Fruit fly (Drosophila melanogaster) whole organism, larva: Measurements from ENCODE around the gene CG16798.

Experiments
- noc ChIP-seq: fragments of 200-800 bp; sonication (Bioruptor generic); optimal IDR thresholded peaks from 3 replicates; lab custom pipeline; 2019; ENCODE audit warnings: missing biosample characterization, mild to moderate bottlenecking, missing genetic modification characterization, moderate library complexity

Gene CG16798

DNA sequence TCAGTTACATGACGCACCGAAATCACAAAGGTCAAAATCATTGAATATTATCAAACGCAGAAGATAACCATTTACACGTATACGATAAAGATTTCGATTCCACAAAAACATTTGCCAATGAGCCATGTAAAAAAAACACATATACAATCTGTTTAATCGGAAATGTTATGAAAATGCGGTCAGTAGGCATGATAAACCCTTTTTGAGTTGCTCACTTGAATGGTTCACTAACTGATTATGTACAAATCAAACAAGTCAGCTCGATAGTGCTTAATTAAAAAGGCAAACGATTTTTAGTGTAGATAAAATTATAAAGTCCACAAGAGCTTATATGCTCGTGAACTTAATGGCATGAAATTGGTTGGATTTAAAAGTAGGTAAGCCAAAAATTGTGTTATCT is 14.9 kb upstream of the CG16798 start:
- TF ChIP-seq noc, result no peak

DNA sequence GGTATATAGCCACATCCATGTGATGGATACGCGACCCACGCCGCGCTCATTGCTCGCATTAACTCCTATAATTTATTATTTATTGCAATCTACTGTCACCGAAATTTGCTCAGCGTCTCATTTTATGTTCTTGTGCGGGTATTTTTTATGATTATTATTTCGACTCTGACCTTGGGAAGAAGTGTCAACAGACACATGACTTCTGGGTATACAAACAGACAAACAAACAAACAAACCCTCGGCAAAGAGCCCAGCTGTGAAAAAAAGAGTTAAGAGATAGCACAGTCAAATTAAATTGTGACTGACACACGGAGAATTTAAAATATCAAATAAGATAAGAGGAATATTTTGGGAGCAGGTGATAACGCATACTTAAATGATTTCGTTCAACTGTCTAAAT is 7.8 kb upstream of the CG16798 start:
- TF ChIP-seq noc, result peak; percentile 65

DNA sequence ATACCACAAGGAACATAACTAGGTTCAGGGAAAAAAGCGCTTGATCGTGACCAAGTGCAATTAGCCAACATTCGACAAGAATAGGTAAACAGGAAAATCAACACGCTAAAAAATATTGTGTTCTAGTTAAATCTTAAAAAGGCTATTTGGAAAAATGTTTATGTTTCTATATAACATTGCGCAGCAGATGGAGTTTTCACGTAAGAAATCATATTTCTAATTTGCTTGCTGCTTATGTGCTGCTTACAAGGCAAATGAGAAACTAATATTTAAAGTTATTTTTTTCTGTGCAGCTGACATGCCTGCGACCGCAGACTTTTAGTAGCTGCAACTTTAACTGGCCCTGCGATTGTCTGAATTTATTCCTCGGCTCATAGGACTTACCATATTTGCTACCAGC is 827 bp downstream of the CG16798 start:
- no peak for TF ChIP-seq noc

DNA sequence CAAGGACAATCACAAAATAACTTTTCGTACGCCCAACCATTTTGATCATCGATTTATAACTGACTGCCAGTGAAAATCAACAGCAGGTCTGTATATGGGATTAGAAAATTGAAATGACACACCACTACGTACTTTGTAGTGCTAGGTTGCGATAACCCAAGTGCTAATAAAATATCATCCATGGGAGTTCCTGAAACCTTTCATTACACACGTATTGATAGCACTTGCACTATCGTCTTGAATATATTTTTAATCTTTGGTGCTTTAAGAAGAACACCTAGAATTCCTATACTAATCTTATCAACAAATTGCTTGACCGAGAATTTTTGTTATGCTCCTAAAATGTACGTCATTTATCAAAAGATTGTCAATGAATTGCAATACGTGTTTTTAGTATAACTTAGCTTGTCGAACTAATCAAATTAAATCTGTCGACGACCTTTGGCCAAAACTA is 8.1 kb downstream of the CG16798 start, which contains the start of gene Ugt37A1:
Ugt37A1 (minus strand) TSS at position 51 of the 454 bp plus-strand sequence.
- no peak for TF ChIP-seq noc

DNA sequence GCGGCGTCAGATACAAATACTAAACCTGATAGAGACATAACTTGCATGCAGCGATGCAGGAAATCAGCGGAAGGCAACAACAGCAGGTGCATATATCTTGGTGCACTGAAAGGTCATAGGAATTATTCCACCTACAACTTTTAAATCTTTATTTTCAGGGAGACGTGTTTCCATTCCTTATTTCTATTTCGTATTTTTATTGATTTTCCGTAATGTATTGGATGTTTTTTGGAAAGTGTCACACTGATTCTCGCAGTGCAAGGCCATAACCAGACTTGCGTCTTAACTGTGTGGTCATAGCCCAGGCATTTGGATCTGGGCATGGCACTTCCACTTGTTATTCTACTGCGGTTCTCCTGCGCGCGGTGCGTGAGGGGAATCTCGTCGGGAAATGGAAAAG is 10.7 kb downstream of the CG16798 start:
- TF ChIP-seq noc, result no peak

DNA sequence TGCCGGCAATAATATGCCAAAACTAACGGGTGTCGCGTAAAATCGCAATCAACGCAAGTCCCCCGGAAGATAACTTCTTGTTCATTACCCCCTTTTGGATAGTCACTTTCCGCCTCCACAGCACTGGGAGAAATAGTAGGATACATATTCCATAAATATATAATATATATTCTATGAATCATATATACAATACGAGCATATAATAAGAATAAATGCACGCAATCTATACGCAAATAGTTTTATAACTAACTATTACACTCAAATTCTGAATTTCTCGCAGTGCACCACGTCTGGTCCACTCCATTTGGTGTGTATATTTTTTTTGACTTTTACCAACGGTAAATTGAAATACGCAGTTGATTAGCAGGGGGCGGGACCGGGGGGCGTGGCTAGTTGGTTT is 12.0 kb downstream of the CG16798 start:
- TF ChIP-seq noc, result no peak

DNA sequence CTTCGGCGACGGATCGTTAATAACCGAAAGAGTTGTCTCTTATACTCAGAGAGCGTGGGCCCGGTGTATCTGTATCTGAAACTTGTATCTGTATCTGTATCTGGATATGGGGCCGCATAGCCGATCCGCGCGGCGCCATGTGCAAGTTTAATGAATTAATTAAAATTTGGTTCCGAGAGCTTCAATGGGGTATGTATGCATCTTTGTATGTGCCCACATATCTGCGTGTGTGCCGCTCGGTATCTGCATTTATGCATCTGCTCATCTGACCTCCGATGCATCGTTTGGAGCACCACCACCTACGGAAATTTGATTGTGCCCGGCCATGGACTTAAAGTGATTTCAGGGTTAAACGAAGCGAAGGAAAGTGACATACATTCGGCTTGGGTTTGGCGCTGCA is 29.4 kb downstream of the CG16798 start:
- no peak for TF ChIP-seq noc

DNA sequence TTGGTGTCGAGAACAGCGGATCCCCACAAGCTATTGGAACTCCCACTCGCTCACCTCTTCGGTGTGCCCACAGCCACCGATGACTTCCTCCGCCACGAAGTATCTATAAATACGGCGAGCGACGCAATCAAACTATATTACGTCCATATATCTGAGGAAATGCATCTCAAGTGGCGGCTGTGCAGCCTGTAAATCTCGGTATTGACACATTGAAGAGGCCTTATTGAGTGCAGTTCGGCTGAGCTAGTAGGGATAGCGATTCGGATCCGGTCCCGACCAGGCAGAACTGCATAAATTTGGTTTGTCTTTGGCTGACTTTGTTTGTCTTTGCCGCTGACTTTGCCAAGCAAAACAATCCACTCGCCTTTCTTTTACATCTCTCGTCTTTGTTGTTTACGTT is 30.0 kb downstream of the CG16798 start:
- no peak for TF ChIP-seq noc

DNA sequence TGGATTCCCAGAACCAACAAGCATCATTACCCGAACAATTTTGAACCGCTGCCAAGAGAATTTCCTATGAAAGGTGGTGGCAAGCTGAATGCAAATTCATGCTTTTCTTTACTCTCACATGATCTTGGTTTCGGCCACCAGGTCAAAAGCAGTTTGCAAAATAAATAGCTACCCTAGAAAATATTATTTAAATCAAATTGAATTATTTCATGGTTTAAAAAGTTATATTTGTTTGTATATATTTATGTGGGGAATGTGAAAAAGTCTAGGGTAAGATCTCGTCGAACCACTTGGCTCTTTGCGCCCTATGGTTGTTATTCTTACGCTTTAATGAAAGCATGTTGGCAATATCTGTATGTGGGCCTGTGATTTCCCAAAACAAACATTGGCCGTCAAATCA is 30.4 kb downstream of the CG16798 start:
- TF ChIP-seq noc, result no peak

DNA sequence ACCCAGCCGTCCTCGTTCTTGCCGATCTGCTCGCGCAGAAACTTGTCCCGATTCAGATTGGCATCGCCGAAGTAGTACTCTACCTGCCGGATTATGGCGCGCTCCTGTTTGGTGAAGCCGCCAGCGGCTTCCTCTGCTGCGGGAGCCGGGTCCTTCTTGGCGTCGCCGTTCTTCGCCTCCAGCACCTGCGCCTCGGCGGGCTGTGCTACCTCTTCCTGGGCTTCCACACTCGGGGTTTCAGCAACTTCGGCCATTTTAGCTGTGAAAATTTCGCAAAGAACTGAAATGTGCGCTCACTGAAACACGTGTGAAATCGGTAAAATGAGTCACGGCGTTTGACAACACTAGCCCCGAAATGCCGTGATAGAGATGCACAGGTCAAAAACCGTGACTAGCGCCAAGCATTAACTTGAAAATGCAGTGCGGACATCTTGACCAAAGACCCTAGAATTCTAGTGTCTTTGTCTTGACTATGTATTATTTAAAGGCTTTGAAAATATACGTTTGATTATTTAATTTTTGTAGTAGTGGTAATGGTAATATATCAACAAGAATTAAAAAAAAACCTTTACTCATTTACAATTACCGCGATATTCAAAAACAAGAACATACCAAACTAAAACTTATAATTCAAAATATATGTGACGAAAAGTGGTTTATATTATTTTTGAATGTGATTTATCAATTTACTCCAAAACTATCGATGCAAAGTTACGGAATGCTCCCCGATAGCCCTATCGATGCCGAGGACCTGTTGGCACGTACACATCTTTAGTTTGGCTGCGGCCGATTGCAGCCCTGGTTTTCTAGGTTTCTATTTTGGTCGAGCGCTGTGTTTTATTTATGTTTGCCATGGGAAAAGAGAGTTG is 32.3 kb downstream of the CG16798 start, which contains the start of the genes La and RtGEF:
La (minus strand) TSS at position 342 of the 869 bp plus-strand sequence.
RtGEF (plus strand) TSS at position 764 of the 869 bp plus-strand sequence.
- no peak for TF ChIP-seq noc

DNA sequence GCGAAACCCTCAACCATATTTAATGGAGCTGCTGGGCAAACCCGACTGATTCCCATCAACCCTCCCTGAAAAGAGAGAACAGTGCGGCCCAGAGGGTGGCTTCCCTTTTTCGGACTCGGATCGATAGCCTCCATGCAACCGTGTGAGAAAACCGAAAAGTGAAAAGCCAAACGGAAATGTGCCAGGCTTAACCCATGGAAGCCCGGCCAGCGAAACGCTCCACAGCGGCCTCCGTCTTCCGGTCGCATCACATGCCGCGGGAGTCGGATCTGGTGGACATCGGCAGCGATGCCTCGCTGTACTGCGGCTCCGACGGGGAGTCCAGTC is 40.2 kb downstream of the CG16798 start:
- TF ChIP-seq noc, result no peak

DNA sequence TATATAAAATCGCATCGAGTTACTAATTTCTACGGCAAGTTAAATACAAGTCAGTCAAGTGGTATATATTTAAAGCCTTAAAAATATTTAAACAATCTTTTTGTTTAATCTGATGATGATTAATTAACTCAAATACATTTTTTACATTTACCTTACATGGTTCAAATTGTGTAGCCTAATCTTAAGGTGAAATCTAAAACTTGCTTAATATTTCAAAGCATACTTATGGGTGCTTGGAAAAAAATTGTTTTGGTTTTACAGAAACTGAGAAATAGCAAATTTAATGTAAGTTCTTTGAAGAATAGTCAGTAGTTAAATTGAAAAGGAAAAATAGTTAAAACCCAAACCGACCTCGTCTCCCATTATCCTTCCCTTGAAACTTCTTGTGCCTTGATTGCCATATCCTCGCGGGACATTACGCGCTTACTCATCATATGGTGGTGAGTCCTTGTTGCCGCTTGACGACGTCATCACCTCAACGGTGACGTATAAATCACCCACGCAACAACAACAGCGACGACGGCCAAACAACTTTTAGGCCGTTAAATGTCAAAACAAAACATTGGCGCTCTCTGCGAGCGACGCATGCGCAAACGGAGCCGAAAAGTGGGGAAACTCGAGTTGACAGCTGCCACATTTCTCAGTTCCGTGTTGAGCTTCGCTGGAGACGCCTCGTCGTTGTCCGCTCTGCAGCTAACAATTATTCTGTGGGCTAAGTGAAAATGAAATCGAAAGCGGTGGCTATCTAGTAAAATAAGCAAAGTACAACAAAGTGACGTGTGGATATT is 40.8 kb downstream of the CG16798 start:
- TF ChIP-seq noc, result no peak

DNA sequence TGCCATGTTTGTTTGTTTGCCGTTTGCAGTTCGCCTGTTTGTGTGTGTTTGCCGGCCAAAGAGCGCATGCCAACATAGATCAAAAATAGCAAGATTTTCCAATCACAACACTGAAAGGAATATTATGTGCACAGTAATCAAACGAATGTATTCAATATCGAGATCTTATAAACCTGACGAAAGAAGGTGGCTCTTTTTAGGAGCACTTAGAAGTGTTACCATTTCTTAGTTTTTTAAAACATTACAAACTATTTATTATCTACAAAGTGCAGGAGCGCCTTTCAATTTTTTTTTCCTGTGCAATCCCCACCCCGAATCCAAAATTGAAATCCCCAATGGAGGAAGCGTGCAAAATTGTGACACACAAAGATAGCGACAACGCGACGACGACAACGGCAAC is 41.5 kb downstream of the CG16798 start:
- TF ChIP-seq noc, result no peak

DNA sequence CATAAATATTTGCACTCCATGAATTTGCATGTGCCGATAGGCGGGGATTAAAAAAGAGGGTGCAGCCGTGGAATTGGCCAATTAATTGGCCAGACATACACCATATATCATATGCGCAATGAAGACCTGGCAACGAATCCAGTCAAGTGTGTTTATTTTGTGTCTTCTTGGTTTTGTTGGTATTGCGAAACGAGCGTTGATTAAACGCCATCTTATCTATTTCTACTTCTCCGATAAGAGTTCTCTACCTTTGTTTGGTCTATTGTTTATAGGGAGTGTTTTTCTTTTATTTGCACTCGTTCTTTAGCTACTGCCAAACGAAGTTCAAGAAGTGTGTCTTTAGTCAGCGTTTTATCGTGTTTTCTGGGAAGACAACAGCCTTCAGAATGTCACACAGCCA is 44.4 kb downstream of the CG16798 start:
- TF ChIP-seq noc, result peak; percentile 41

DNA sequence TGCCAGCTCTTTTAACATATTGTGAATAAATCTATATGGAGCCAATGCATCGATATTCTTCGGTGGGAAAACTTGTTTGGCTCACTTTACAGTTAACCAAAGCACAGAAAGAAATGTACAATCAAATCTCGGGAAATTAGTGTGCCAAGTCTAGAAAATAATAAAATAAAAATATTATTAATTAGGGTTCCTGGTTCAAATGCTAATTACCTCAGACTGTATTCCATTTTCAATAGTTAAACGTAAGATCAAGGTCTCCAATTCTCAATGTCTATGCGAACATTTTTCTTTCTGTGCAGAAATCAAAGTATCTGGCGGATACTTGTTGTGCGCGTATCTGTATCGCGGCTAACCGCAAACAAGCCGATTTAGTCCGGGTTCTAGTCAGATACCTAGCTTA is 47.2 kb downstream of the CG16798 start:
- TF ChIP-seq noc, result no peak

DNA sequence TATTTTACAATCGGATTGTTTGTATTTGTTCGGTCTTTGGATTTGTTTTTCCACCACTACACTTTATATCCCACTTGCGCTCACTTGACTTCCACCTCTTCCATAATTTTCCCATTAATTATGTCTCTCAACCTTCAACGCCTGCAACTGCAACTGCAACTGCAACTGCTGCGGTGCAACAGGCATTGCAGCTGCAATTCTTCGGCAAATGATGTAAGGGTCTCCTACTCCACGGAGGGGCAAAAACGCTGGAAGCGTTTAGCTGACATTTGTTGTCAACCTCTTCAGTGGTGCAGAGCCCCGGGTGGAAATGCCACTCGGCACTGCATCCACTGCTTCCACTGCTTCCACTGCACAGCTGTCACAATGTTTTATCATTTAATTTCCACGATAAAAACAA is 49.2 kb downstream of the CG16798 start:
- TF ChIP-seq noc, result no peak

DNA sequence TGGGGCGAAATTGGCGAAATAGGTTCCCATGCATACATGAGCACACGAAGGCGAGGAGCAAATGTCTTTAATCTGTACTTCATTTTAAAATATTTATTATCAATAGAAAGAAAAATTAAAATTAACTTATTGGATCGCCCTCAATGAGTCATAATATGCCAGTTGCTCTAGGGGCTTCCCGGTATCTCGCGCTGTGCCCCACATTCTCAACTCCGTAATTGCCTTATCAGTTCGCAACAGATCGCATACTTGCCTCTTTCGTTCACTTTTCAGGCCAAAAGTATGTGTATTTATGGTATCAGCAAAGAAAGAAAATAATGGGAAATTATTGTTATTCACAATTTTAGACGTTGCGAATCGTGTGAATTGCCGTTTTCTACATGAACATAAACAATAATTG is 52.5 kb downstream of the CG16798 start:
- no peak for TF ChIP-seq noc

DNA sequence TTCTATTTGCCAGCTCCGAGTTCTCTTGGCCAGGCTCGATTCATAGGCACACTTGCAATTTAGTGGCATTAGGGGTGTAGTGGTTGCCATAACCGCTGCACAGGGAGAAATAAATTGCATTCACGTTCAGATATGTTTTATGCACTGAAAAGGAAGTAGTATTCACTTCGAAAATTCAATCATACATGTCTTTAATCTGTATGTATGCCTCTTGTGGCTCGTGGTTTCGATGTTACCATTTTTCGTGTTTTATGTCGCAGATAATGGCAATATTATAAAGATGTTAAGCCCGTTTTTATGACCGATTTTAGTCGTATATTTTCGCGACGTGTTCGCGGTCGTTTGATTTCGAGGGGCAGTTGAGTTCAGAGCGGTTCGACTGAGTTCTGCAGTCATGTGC is 53.6 kb downstream of the CG16798 start:
- no peak for TF ChIP-seq noc
